Fruit fly (Drosophila melanogaster) whole organism, embryonic: ENCODE data around the gene Pld3.

Source experiments
- Atf-2 ChIP-seq: fragments of 200-800 bp; sonication (Bioruptor generic); optimal IDR thresholded peaks from 2 replicates; lab custom pipeline; 2016; ENCODE audit warnings: missing biosample characterization, missing genetic modification characterization
- B-H1 ChIP-seq: fragments of 200-800 bp; sonication (Bioruptor generic); IDR thresholded peaks from 3 replicates; pipeline ENCODE4 v1.3.6; 2022; ENCODE audit warnings: missing biosample characterization, missing genetic modification characterization
- CG1024 ChIP-seq: fragments of 200-800 bp; sonication (Bioruptor generic); IDR thresholded peaks from 2 replicates; pipeline ENCODE4 v1.3.6; 2022; ENCODE audit warnings: missing biosample characterization, missing genetic modification characterization
- CG10274 ChIP-seq: fragments of 200-800 bp; sonication (Bioruptor generic); optimal IDR thresholded peaks from 3 replicates; lab custom pipeline; 2017; ENCODE audit warnings: missing biosample characterization, mild to moderate bottlenecking, missing genetic modification characterization
- CG10462 ChIP-seq: fragments of 200-800 bp; sonication (Bioruptor generic); optimal IDR thresholded peaks from 2 replicates; lab custom pipeline; 2016; ENCODE audit warnings: missing biosample characterization, missing genetic modification characterization
- CG10979 ChIP-seq: fragments of 200-800 bp; sonication (Bioruptor generic); optimal IDR thresholded peaks from 2 replicates; lab custom pipeline; 2018; ENCODE audit warnings: missing biosample characterization, mild to moderate bottlenecking, missing genetic modification characterization, moderate library complexity
- CG12236 ChIP-seq: fragments of 200-800 bp; sonication (Bioruptor generic); optimal IDR thresholded peaks from 2 replicates; lab custom pipeline; 2016; ENCODE audit warnings: missing biosample characterization, missing genetic modification characterization
- CG14965 ChIP-seq: fragments of 200-800 bp; sonication (Bioruptor generic); optimal IDR thresholded peaks from 2 replicates; lab custom pipeline; 2016; ENCODE audit warnings: missing biosample characterization, missing genetic modification characterization, borderline replicate concordance
- CG15696 ChIP-seq: fragments of 200-800 bp; sonication (Bioruptor generic); optimal IDR thresholded peaks from 2 replicates; lab custom pipeline; 2019; ENCODE audit warnings: missing biosample characterization, mild to moderate bottlenecking, missing genetic modification characterization, moderate library complexity
- CG18262 ChIP-seq: fragments of 200-800 bp; optimal IDR thresholded peaks from 3 replicates; lab custom pipeline; 2019; ENCODE audit warnings: missing biosample characterization, mild to moderate bottlenecking, missing genetic modification characterization, moderate library complexity
- CG2678 ChIP-seq: fragments of 200-800 bp; sonication (Bioruptor generic); optimal IDR thresholded peaks from 3 replicates; lab custom pipeline; 2019; ENCODE audit warnings: missing biosample characterization, mild to moderate bottlenecking, missing genetic modification characterization, moderate library complexity
- CG2875 ChIP-seq: fragments of 200-800 bp; sonication (Bioruptor generic); optimal IDR thresholded peaks from 2 replicates; lab custom pipeline; 2017; ENCODE audit warnings: missing biosample characterization, mild to moderate bottlenecking, missing genetic modification characterization, missing genetic modification reagents
- CG30431 ChIP-seq: fragments of 200-800 bp; sonication (Bioruptor generic); optimal IDR thresholded peaks from 2 replicates; lab custom pipeline; 2017; ENCODE audit warnings: missing biosample characterization, missing genetic modification characterization
- CG32772 ChIP-seq: fragments of 200-800 bp; sonication (Bioruptor generic); IDR thresholded peaks from 2 replicates; pipeline ENCODE4 v1.3.6; 2022; ENCODE audit warnings: missing biosample characterization, missing genetic modification characterization
- CG33557 ChIP-seq: fragments of 200-800 bp; sonication (Bioruptor generic); optimal IDR thresholded peaks from 2 replicates; lab custom pipeline; 2019; ENCODE audit warnings: missing biosample characterization, mild to moderate bottlenecking, missing genetic modification characterization, moderate library complexity
- CG3847 ChIP-seq: fragments of 200-800 bp; sonication (Bioruptor generic); IDR thresholded peaks from 2 replicates; pipeline ENCODE4 v1.3.6; 2022; ENCODE audit warnings: missing biosample characterization, missing genetic modification characterization
- CG4282 ChIP-seq: fragments of 200-800 bp; sonication (Bioruptor generic); optimal IDR thresholded peaks from 2 replicates; lab custom pipeline; 2016; ENCODE audit warnings: missing biosample characterization, missing genetic modification characterization
- CG4730 ChIP-seq: fragments of 200-800 bp; sonication (Bioruptor generic); IDR thresholded peaks from 2 replicates; pipeline ENCODE4 v1.3.6; 2022; ENCODE audit warnings: missing biosample characterization, missing genetic modification characterization
- CG6272 ChIP-seq: fragments of 200-800 bp; sonication (Bioruptor generic); IDR thresholded peaks from 2 replicates; pipeline ENCODE4 v1.3.6; 2022; ENCODE audit warnings: missing biosample characterization, missing genetic modification characterization
- CG7928 ChIP-seq: fragments of 200-800 bp; sonication (Bioruptor generic); optimal IDR thresholded peaks from 2 replicates; lab custom pipeline; 2017; ENCODE audit warnings: missing biosample characterization, mild to moderate bottlenecking, missing genetic modification characterization
- CG8478 ChIP-seq: fragments of >200 bp; optimal IDR thresholded peaks from 2 replicates; lab custom pipeline; 2018
- CrebB ChIP-seq: fragments of 200-800 bp; sonication (Bioruptor generic); optimal IDR thresholded peaks from 3 replicates; lab custom pipeline; 2018; ENCODE audit warnings: missing biosample characterization, mild to moderate bottlenecking, missing genetic modification characterization
- HHEX ChIP-seq: fragments of 200-800 bp; sonication (Bioruptor generic); optimal IDR thresholded peaks from 3 replicates; lab custom pipeline; 2017; ENCODE audit warnings: missing biosample characterization, mild to moderate bottlenecking, missing genetic modification characterization, missing genetic modification reagents
- Hmx ChIP-seq: fragments of 200-800 bp; sonication (Bioruptor generic); optimal IDR thresholded peaks from 2 replicates; lab custom pipeline; 2016; ENCODE audit warnings: missing biosample characterization, missing genetic modification characterization
- Kr ChIP-seq: fragments of 200-800 bp; sonication (Bioruptor generic); optimal IDR thresholded peaks from 2 replicates; lab custom pipeline; 2017; ENCODE audit warnings: missing biosample characterization, mild to moderate bottlenecking, missing genetic modification characterization
- Mes4 ChIP-seq: fragments of 200-800 bp; sonication (Bioruptor generic); optimal IDR thresholded peaks from 2 replicates; lab custom pipeline; 2016; ENCODE audit warnings: missing biosample characterization, missing genetic modification characterization
- NK7.1 ChIP-seq: fragments of 200-800 bp; sonication (Bioruptor generic); optimal IDR thresholded peaks from 3 replicates; lab custom pipeline; 2016; ENCODE audit warnings: missing biosample characterization, missing genetic modification characterization
- Neu2 ChIP-seq: fragments of 200-800 bp; sonication (Bioruptor generic); optimal IDR thresholded peaks from 3 replicates; lab custom pipeline; 2016; ENCODE audit warnings: missing biosample characterization, missing genetic modification characterization, borderline replicate concordance
- Sin3A ChIP-seq: fragments of >200 bp; optimal IDR thresholded peaks from 2 replicates; lab custom pipeline; 2018
- Ssrp ChIP-seq: fragments of 200-800 bp; sonication (Bioruptor generic); optimal IDR thresholded peaks from 2 replicates; lab custom pipeline; 2018; ENCODE audit warnings: missing biosample characterization, mild to moderate bottlenecking, missing genetic modification characterization, moderate library complexity
- TFAM ChIP-seq: fragments of 200-800 bp; sonication (Bioruptor generic); optimal IDR thresholded peaks from 2 replicates; lab custom pipeline; 2017; ENCODE audit warnings: missing biosample characterization, missing genetic modification characterization, inconsistent platforms
- bowl ChIP-seq: fragments of 200-800 bp; sonication (Bioruptor generic); IDR thresholded peaks from 2 replicates; pipeline ENCODE4 v1.3.6; 2022; ENCODE audit warnings: missing biosample characterization, missing genetic modification characterization
- bsh ChIP-seq, 2 experiments: fragments of 200-800 bp; sonication (Bioruptor generic); optimal IDR thresholded peaks; 2 replicates each; lab custom pipeline; 2017 to 2018; ENCODE audit warnings: mild to moderate bottlenecking in 2 of 2, missing biosample characterization in 2 of 2, missing genetic modification characterization in 2 of 2, moderate library complexity in 1 of 2
- cato ChIP-seq: fragments of 200-800 bp; sonication (Bioruptor generic); optimal IDR thresholded peaks from 2 replicates; lab custom pipeline; 2016; ENCODE audit warnings: missing biosample characterization, missing genetic modification characterization, borderline replicate concordance
- corto ChIP-seq: fragments of 200-800 bp; sonication (Bioruptor generic); optimal IDR thresholded peaks from 2 replicates; lab custom pipeline; 2016; ENCODE audit warnings: missing biosample characterization, mild to moderate bottlenecking, missing genetic modification characterization, moderate library complexity
- da ChIP-seq: fragments of 200-800 bp; sonication (Bioruptor generic); optimal IDR thresholded peaks from 2 replicates; lab custom pipeline; 2016; ENCODE audit warnings: missing biosample characterization, missing genetic modification characterization
- fd3F ChIP-seq: fragments of 200-800 bp; sonication (Bioruptor generic); optimal IDR thresholded peaks from 2 replicates; lab custom pipeline; 2018; ENCODE audit warnings: missing biosample characterization, mild to moderate bottlenecking, missing genetic modification characterization, moderate library complexity
- fu2 ChIP-seq: fragments of 200-800 bp; sonication (Bioruptor generic); optimal IDR thresholded peaks from 2 replicates; lab custom pipeline; 2016; ENCODE audit warnings: missing biosample characterization, missing genetic modification characterization
- grn ChIP-seq: fragments of 200-800 bp; sonication (Bioruptor generic); optimal IDR thresholded peaks from 3 replicates; lab custom pipeline; 2017; ENCODE audit warnings: missing biosample characterization, missing genetic modification characterization
- knrl ChIP-seq: fragments of 200-800 bp; sonication (Bioruptor generic); IDR thresholded peaks from 3 replicates; pipeline ENCODE4 v1.3.6; 2022; ENCODE audit warnings: missing biosample characterization, missing genetic modification characterization; ENCODE audit not compliant: partially characterized antibody
- mld ChIP-seq: fragments of 200-800 bp; sonication (Bioruptor generic); IDR thresholded peaks from 3 replicates; pipeline ENCODE4 v1.3.6; 2022; ENCODE audit warnings: missing biosample characterization, missing genetic modification characterization; ENCODE audit not compliant: partially characterized antibody
- pho ChIP-seq: fragments of 200-800 bp; sonication (Bioruptor generic); optimal IDR thresholded peaks from 2 replicates; lab custom pipeline; 2016; ENCODE audit warnings: missing biosample characterization, missing genetic modification characterization
- phol ChIP-seq: fragments of 200-800 bp; sonication (Bioruptor generic); optimal IDR thresholded peaks from 3 replicates; lab custom pipeline; 2018; ENCODE audit warnings: missing biosample characterization, mild to moderate bottlenecking, missing genetic modification characterization, moderate library complexity
- pros ChIP-seq: fragments of 200-800 bp; sonication (Bioruptor generic); optimal IDR thresholded peaks from 3 replicates; lab custom pipeline; 2019; ENCODE audit warnings: missing biosample characterization, mild to moderate bottlenecking, missing genetic modification characterization, moderate library complexity
- psq ChIP-seq: fragments of 200-800 bp; sonication (Bioruptor generic); optimal IDR thresholded peaks from 2 replicates; lab custom pipeline; 2017; ENCODE audit warnings: missing biosample characterization, missing genetic modification characterization
- row ChIP-seq: fragments of 200-800 bp; sonication (Bioruptor generic); IDR thresholded peaks from 3 replicates; pipeline ENCODE4 v1.3.6; 2022; ENCODE audit warnings: missing biosample characterization, missing genetic modification characterization
- sd ChIP-seq: fragments of 200-800 bp; sonication (Bioruptor generic); optimal IDR thresholded peaks from 3 replicates; lab custom pipeline; 2018; ENCODE audit warnings: missing biosample characterization, mild to moderate bottlenecking, missing genetic modification characterization, moderate library complexity
- trh ChIP-seq: fragments of 200-800 bp; sonication (Bioruptor generic); optimal IDR thresholded peaks from 2 replicates; lab custom pipeline; 2016; ENCODE audit warnings: missing biosample characterization, missing genetic modification characterization
- ttk ChIP-seq: fragments of 200-800 bp; sonication (Bioruptor generic); IDR thresholded peaks from 2 replicates; pipeline ENCODE4 v2.1.2; 2022; ENCODE audit warnings: missing biosample characterization, missing genetic modification characterization
- tx ChIP-seq: fragments of 200-800 bp; sonication (Bioruptor generic); optimal IDR thresholded peaks from 2 replicates; lab custom pipeline; 2016; ENCODE audit warnings: missing biosample characterization, missing genetic modification characterization
- zen2 ChIP-seq: fragments of 200-800 bp; sonication (Bioruptor generic); IDR thresholded peaks from 3 replicates; pipeline ENCODE4 v1.3.6; 2022; ENCODE audit warnings: missing biosample characterization, missing genetic modification characterization; ENCODE audit not compliant: partially characterized antibody

Gene Pld3

dm6 chr2L:21163311-21163842, 4.7 kb downstream of the Pld3 start, which contains the start of gene Noc2 (continued):
- TF ChIP-seq phol (tag; lab: Kevin White, UChicago) (peak; percentile 66), CG10979 (tag; lab: Kevin White, UChicago) (peak; percentile 36), CG32772 (GFP tag; lab: Robert Waterston, UW) (peak; percentile 35; the same call in 1 of the 2 replicates), CG7928 (GFP tag; lab: Kevin White, UChicago) (no peak), CG30431 (no peak), knrl (no peak), zen2 (GFP tag; lab: Robert Waterston, UW) (no peak), fd3F (GFP tag; lab: Kevin White, UChicago) (peak; percentile 29), CG14965 (GFP tag; lab: Kevin White, UChicago) (no peak), B-H1 (GFP tag; lab: Robert Waterston, UW) (no peak), Mes4 (GFP tag; lab: Kevin White, UChicago) (no peak), Sin3A (lab: Kevin White, UChicago) (no peak), bowl (GFP tag; lab: Robert Waterston, UW) (no peak), CG33557 (no peak), da (GFP tag; lab: Kevin White, UChicago) (no peak), CG12236 (GFP tag; lab: Kevin White, UChicago) (no peak), row (peak; percentile 70), psq (GFP tag; lab: Kevin White, UChicago) (no peak), CG10462 (GFP tag; lab: Kevin White, UChicago) (peak; percentile 6), Atf-2 (GFP tag; lab: Kevin White, UChicago) (no peak), Kr (GFP tag; lab: Kevin White, UChicago) (no peak), CG6272 (GFP tag; lab: Robert Waterston, UW) (peak; percentile 48), cato (GFP tag; lab: Kevin White, UChicago) (no peak), CrebB (tag; lab: Kevin White, UChicago) (no peak), pros (no peak), mld (no peak), HHEX (GFP tag; lab: Kevin White, UChicago) (peak; percentile 49), NK7.1 (no peak), CG2678 (peak; percentile 67), CG3847 (GFP tag; lab: Robert Waterston, UW) (peak; percentile 54), bsh (GFP tag; optimal IDR thresholded peaks at IDR 0.05; lab: Kevin White, UChicago) (peak in 1 of 2 experiments; percentile 32), fu2 (GFP tag; lab: Kevin White, UChicago) (no peak), Ssrp (tag; lab: Kevin White, UChicago) (peak; percentile 29), pho (GFP tag; lab: Kevin White, UChicago) (peak; percentile 31), CG2875 (GFP tag; lab: Kevin White, UChicago) (no peak), CG18262 (tag; lab: Kevin White, UChicago) (peak; percentile 60), Hmx (GFP tag; lab: Kevin White, UChicago) (no peak), corto (no peak), CG8478 (no peak), TFAM (GFP tag; lab: Kevin White, UChicago) (no peak), Neu2 (GFP tag; lab: Kevin White, UChicago) (no peak), CG4730 (GFP tag; lab: Robert Waterston, UW) (peak; percentile 20; the same call in 1 of the 2 replicates), CG1024 (peak; percentile 60), grn (GFP tag; lab: Kevin White, UChicago) (no peak), CG15696 (peak; percentile 27), sd (tag; lab: Kevin White, UChicago) (no peak), trh (GFP tag; lab: Kevin White, UChicago) (no peak), CG10274 (GFP tag; lab: Kevin White, UChicago) (no peak), ttk (peak; percentile 16; the same call in 1 of the 2 replicates), tx (GFP tag; lab: Kevin White, UChicago) (no peak), CG4282 (GFP tag; lab: Kevin White, UChicago) (no peak)
